Fruit fly (Drosophila melanogaster) whole organism, pupa: Measurements from ENCODE around the gene CG6966.

Experiments
- CG10348 ChIP-seq: fragments of 200-800 bp; sonication (Bioruptor generic); IDR thresholded peaks from 2 replicates; pipeline ENCODE4 v1.3.6; 2022; ENCODE audit warnings: missing biosample characterization, missing genetic modification characterization
- CG12605 ChIP-seq: fragments of 200-800 bp; sonication (Bioruptor generic); IDR thresholded peaks from 2 replicates; pipeline ENCODE4 v1.3.6; 2022; ENCODE audit warnings: missing biosample characterization, missing genetic modification characterization
- CG13204 ChIP-seq: fragments of 200-800 bp; sonication (Bioruptor generic); optimal IDR thresholded peaks from 2 replicates; lab custom pipeline; 2018; ENCODE audit warnings: missing biosample characterization, mild to moderate bottlenecking, missing genetic modification characterization, moderate library complexity
- CG14655 ChIP-seq: fragments of 200-800 bp; sonication (Bioruptor generic); optimal IDR thresholded peaks from 3 replicates; lab custom pipeline; 2017; ENCODE audit warnings: mild to moderate bottlenecking, missing biosample characterization, missing genetic modification reagents, missing genetic modification characterization
- CG15710 ChIP-seq: fragments of 200-800 bp; sonication (Bioruptor generic); optimal IDR thresholded peaks from 2 replicates; lab custom pipeline; 2018; ENCODE audit warnings: missing biosample characterization, mild to moderate bottlenecking, missing genetic modification characterization, moderate library complexity
- CG17806 ChIP-seq: fragments of 200-800 bp; sonication (Bioruptor generic); optimal IDR thresholded peaks from 2 replicates; lab custom pipeline; 2018; ENCODE audit warnings: missing biosample characterization, mild to moderate bottlenecking, missing genetic modification characterization, moderate library complexity
- CG32121 ChIP-seq: fragments of 200-800 bp; sonication (Bioruptor generic); IDR thresholded peaks from 2 replicates; pipeline ENCODE4 v1.3.6; 2022; ENCODE audit warnings: missing biosample characterization, missing genetic modification characterization
- CG34367 ChIP-seq: fragments of 200-800 bp; sonication (Bioruptor generic); optimal IDR thresholded peaks from 2 replicates; lab custom pipeline; 2018; ENCODE audit warnings: missing biosample characterization, mild to moderate bottlenecking, missing genetic modification characterization
- CG4496 ChIP-seq: fragments of 200-800 bp; sonication (Bioruptor generic); IDR thresholded peaks from 3 replicates; pipeline ENCODE4 v1.3.6; 2022; ENCODE audit warnings: missing biosample characterization, missing genetic modification characterization
- CG8159 ChIP-seq: fragments of 200-800 bp; sonication (Bioruptor generic); optimal IDR thresholded peaks from 3 replicates; lab custom pipeline; 2018; ENCODE audit warnings: missing biosample characterization, mild to moderate bottlenecking, missing genetic modification characterization, moderate library complexity
- CG8301 ChIP-seq: fragments of 200-800 bp; sonication (Bioruptor generic); optimal IDR thresholded peaks from 2 replicates; lab custom pipeline; 2018; ENCODE audit warnings: missing biosample characterization, mild to moderate bottlenecking, missing genetic modification characterization
- CG9948 ChIP-seq: fragments of 200-800 bp; sonication (Bioruptor generic); optimal IDR thresholded peaks from 2 replicates; lab custom pipeline; 2018; ENCODE audit warnings: missing biosample characterization, mild to moderate bottlenecking, missing genetic modification characterization, moderate library complexity
- D1 ChIP-seq: fragments of 200-800 bp; sonication (Bioruptor generic); optimal IDR thresholded peaks from 2 replicates; lab custom pipeline; 2018; ENCODE audit warnings: missing biosample characterization, mild to moderate bottlenecking, missing genetic modification characterization, moderate library complexity
- EcR ChIP-seq: fragments of 200-800 bp; sonication (Bioruptor generic); optimal IDR thresholded peaks from 3 replicates; lab custom pipeline; 2019; ENCODE audit warnings: missing biosample characterization, missing genetic modification characterization, mild to moderate bottlenecking, moderate library complexity, missing genetic modification reagents
- Ets98B ChIP-seq: fragments of 200-800 bp; sonication (Bioruptor generic); IDR thresholded peaks from 2 replicates; pipeline ENCODE4 v1.3.6; 2022; ENCODE audit warnings: missing biosample characterization, missing genetic modification characterization
- Pif1A ChIP-seq: fragments of 200-800 bp; sonication (Bioruptor generic); optimal IDR thresholded peaks from 3 replicates; lab custom pipeline; 2016; ENCODE audit warnings: missing biosample characterization, missing genetic modification characterization
- Pif1B ChIP-seq: fragments of 200-800 bp; sonication (Bioruptor generic); optimal IDR thresholded peaks from 3 replicates; lab custom pipeline; 2016; ENCODE audit warnings: missing biosample characterization, missing genetic modification characterization
- Snoo ChIP-seq: fragments of 200-800 bp; sonication (Bioruptor generic); optimal IDR thresholded peaks from 3 replicates; lab custom pipeline; 2017; ENCODE audit warnings: missing biosample characterization, mild to moderate bottlenecking, missing genetic modification characterization, inconsistent platforms
- fd96Ca ChIP-seq: fragments of 200-800 bp; sonication (Bioruptor generic); IDR thresholded peaks from 3 replicates; pipeline ENCODE4 v1.3.6; 2022; ENCODE audit warnings: missing biosample characterization, missing genetic modification characterization
- gl ChIP-seq: fragments of 200-800 bp; sonication (Bioruptor generic); optimal IDR thresholded peaks from 2 replicates; lab custom pipeline; 2018; ENCODE audit warnings: missing biosample characterization, mild to moderate bottlenecking, missing genetic modification characterization
- rn ChIP-seq: fragments of 200-800 bp; sonication (Bioruptor generic); IDR thresholded peaks from 2 replicates; pipeline ENCODE4 v1.3.6; 2022; ENCODE audit warnings: missing biosample characterization, missing genetic modification characterization

The CG6966 gene

dm6 chr3R:15117765-15118164 lies 22.3 kb upstream of the CG6966 start:
- no peak for TF ChIP-seq CG32121 (GFP tag; lab: Robert Waterston, UW)
- TF ChIP-seq Snoo (tag; lab: Kevin White, UChicago) = no peak
- no peak for TF ChIP-seq CG8159 (tag; lab: Kevin White, UChicago)
- no peak for TF ChIP-seq gl (tag; lab: Kevin White, UChicago)
- no peak for TF ChIP-seq fd96Ca
- no peak for TF ChIP-seq CG8301 (tag; lab: Kevin White, UChicago)
- TF ChIP-seq CG15710 (tag; lab: Kevin White, UChicago) = no peak
- no peak for TF ChIP-seq CG13204 (GFP tag; lab: Kevin White, UChicago)
- TF ChIP-seq CG14655 (GFP tag; lab: Kevin White, UChicago) = no peak

DNA sequence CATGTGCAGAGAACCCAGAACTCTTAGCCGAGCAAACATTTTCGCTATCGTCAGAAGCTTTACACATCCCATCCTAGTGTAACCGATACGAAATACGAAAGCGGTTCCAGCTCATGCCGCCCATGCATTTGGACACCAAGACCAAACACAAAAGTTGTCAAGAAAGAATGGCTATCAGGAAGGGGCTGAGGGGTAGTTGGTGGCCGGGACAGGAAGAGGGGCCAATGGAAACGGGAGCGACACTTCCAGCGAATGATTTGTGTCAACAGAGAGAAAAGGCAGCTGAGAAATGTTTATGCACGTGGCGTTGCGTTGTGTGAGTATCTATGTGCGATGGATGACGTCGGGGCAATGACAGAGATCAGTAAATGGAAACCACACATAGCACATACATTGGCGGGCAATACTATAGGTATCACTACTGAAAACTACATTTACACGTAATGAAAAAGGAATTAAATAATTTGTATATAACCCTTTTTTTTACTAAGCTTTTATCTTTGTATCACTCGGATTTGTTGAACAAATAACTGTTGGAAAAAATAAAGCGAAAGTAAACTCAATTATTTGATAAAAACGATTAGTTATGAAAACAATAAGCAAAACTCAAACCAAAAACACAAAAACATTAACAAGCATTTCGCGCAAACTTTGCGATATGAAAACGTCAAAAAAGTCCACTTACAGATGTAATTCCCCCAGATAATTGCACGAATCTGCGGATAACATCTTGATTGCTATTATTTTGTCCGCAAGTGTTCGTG lies 19.2 kb upstream of the CG6966 start:
- TF ChIP-seq CG12605 (GFP tag; lab: Robert Waterston, UW) (no peak), CG8301 (tag; lab: Kevin White, UChicago) (peak; percentile 91), Pif1A (GFP tag; lab: Kevin White, UChicago) (peak; percentile 83), CG8159 (tag; lab: Kevin White, UChicago) (peak; percentile 87), Pif1B (GFP tag; lab: Kevin White, UChicago) (peak; percentile 67), CG15710 (tag; lab: Kevin White, UChicago) (peak; percentile 81), CG14655 (GFP tag; lab: Kevin White, UChicago) (peak; percentile 95), EcR (peak; percentile 53), D1 (tag; lab: Kevin White, UChicago) (peak; percentile 58), CG9948 (tag; lab: Kevin White, UChicago) (peak; percentile 84), gl (tag; lab: Kevin White, UChicago) (peak; percentile 39), Snoo (tag; lab: Kevin White, UChicago) (peak; percentile 20), CG32121 (GFP tag; lab: Robert Waterston, UW) (peak; percentile 50; the same call in 1 of the 2 replicates), CG17806 (tag; lab: Kevin White, UChicago) (peak; percentile 66), CG34367 (tag; lab: Kevin White, UChicago) (peak; percentile 64), Ets98B (peak; percentile 40; the same call in 1 of the 2 replicates), fd96Ca (peak; percentile 66; the same call in 2 of the 3 replicates), rn (GFP tag; lab: Robert Waterston, UW) (no peak), CG13204 (GFP tag; lab: Kevin White, UChicago) (no peak), CG10348 (GFP tag; lab: Robert Waterston, UW) (no peak), CG4496 (0 out of 3 replicates have a peak, but pooled peaks have one; percentile 17)

dm6 chr3R:15113584-15113983 lies 18.2 kb upstream of the CG6966 start:
- TF ChIP-seq rn (GFP tag; lab: Robert Waterston, UW) (no peak), gl (tag; lab: Kevin White, UChicago) (no peak), Pif1B (GFP tag; lab: Kevin White, UChicago) (no peak), D1 (tag; lab: Kevin White, UChicago) (no peak), CG4496 (peak; percentile 41; the same call in 2 of the 3 replicates), CG8159 (tag; lab: Kevin White, UChicago) (peak; percentile 42), CG17806 (tag; lab: Kevin White, UChicago) (peak; percentile 36), Pif1A (GFP tag; lab: Kevin White, UChicago) (no peak), EcR (no peak), CG12605 (GFP tag; lab: Robert Waterston, UW) (no peak), fd96Ca (no peak), CG9948 (tag; lab: Kevin White, UChicago) (peak; percentile 54), CG13204 (GFP tag; lab: Kevin White, UChicago) (no peak), CG32121 (GFP tag; lab: Robert Waterston, UW) (no peak), CG34367 (tag; lab: Kevin White, UChicago) (no peak), Snoo (tag; lab: Kevin White, UChicago) (no peak), CG8301 (tag; lab: Kevin White, UChicago) (peak; percentile 73), CG15710 (tag; lab: Kevin White, UChicago) (peak; percentile 14), CG14655 (GFP tag; lab: Kevin White, UChicago) (peak; percentile 77), Ets98B (peak; percentile 28; the same call in 1 of the 2 replicates), CG10348 (GFP tag; lab: Robert Waterston, UW) (no peak)

dm6 chr3R:15112232-15112631 lies 16.8 kb upstream of the CG6966 start:
- TF ChIP-seq Ets98B (peak; percentile 22; the same call in 1 of the 2 replicates), CG10348 (GFP tag; lab: Robert Waterston, UW) (no peak), CG17806 (tag; lab: Kevin White, UChicago) (no peak), CG12605 (GFP tag; lab: Robert Waterston, UW) (peak; percentile 70; the same call in 1 of the 2 replicates), CG13204 (GFP tag; lab: Kevin White, UChicago) (peak; percentile 31), Pif1B (GFP tag; lab: Kevin White, UChicago) (peak; percentile 76), CG14655 (GFP tag; lab: Kevin White, UChicago) (no peak), EcR (peak; percentile 75), rn (GFP tag; lab: Robert Waterston, UW) (no peak), CG9948 (tag; lab: Kevin White, UChicago) (peak; percentile 20), D1 (tag; lab: Kevin White, UChicago) (no peak), CG15710 (tag; lab: Kevin White, UChicago) (peak; percentile 30), CG8159 (tag; lab: Kevin White, UChicago) (peak; percentile 27), Snoo (tag; lab: Kevin White, UChicago) (peak; percentile 37), CG4496 (peak; percentile 62; the same call in 2 of the 3 replicates), Pif1A (GFP tag; lab: Kevin White, UChicago) (peak; percentile 69), CG34367 (tag; lab: Kevin White, UChicago) (peak; percentile 40), fd96Ca (peak; percentile 59; the same call in 1 of the 3 replicates), CG32121 (GFP tag; lab: Robert Waterston, UW) (0 out of 2 replicates have a peak, but pooled peaks have one; percentile 14), gl (tag; lab: Kevin White, UChicago) (no peak), CG8301 (tag; lab: Kevin White, UChicago) (no peak)
- TF ChIP-seq, all 21 proteins: peak for 14
